Fruit fly (Drosophila melanogaster) whole organism, wandering third instar larva: ENCODE results near the gene Polr1H.

ENCODE experiments used
- CrebA ChIP-seq: fragments of 200-800 bp; sonication (Bioruptor generic); optimal IDR thresholded peaks from 2 replicates; lab custom pipeline; 2016; ENCODE audit warnings: missing biosample characterization, mild to moderate bottlenecking, missing genetic modification characterization, borderline replicate concordance
- Dif ChIP-seq: fragments of 200-275, 200-300 bp; sonication (Bioruptor generic); optimal IDR thresholded peaks from 2 replicates; lab custom pipeline; 2018; ENCODE audit warnings: missing biosample characterization, missing genetic modification characterization; ENCODE audit not compliant: partially characterized antibody
- Hnf4 ChIP-seq: fragments of 200-800 bp; sonication (Bioruptor generic); optimal IDR thresholded peaks from 2 replicates; lab custom pipeline; 2016; ENCODE audit warnings: missing biosample characterization, mild to moderate bottlenecking, missing genetic modification characterization
- dl ChIP-seq, 2 experiments: fragments of 175-275, 200-275 bp in 1 of 2; fragments of 200-275 bp in 1 of 2; sonication (Bioruptor generic); optimal IDR thresholded peaks; lab custom pipeline; 2018; ENCODE audit warnings: mild to moderate bottlenecking in 2 of 2, missing biosample characterization in 2 of 2, missing genetic modification characterization in 2 of 2, moderate library complexity in 2 of 2; ENCODE audit not compliant: partially characterized antibody in 2 of 2, insufficient read depth in 1 of 2
- pan ChIP-seq: fragments of >200 bp; optimal IDR thresholded peaks from 2 replicates; lab custom pipeline; 2017
- usp ChIP-seq: fragments of >200 bp; optimal IDR thresholded peaks from 2 replicates; lab custom pipeline; 2017; ENCODE audit warnings: missing biosample characterization, missing genetic modification characterization

DNA sequence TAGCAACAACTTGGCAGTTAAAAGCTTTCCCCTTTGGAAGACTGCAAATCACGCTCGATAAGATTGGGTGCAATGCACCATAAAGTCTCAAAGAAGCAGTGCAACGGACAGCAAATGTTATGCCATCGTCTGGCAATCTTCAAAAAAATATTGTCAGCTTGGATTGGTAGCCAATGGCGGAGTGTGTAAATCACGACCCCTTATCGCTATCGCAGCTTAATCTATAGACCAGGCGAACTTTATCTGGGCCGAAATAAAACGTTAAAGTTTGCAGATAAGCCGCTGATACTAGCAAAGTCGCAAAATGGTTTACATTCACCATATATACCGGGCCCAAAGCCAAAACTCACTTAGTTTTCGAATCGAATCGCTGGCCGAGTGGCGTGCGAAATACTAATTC is 23.7 kb downstream of the Polr1H start, which contains the start of gene CG31198:
- TF ChIP-seq Hnf4 (GFP tag; lab: Kevin White, UChicago) (no peak), usp (GFP tag; lab: Kevin White, UChicago) (no peak), pan (no peak), dl (GFP tag; optimal IDR thresholded peaks at IDR 0.05; lab: Kevin White, UChicago; ENCODE audit: insufficient read depth in 1 of 2, partially characterized antibody in 2 of 2) (no peak), CrebA (GFP tag; lab: Kevin White, UChicago) (peak; percentile 19), Dif (GFP tag; lab: Kevin White, UChicago) (no peak)
